Worm (Caenorhabditis elegans) whole organism, mixed stage, embryonic: ENCODE results near the gene nhr-185.

ENCODE experiments used
- M03D4.4 ChIP-seq: sonication (generic microtip); optimal IDR thresholded peaks from 2 replicates; lab custom pipeline; 2017; ENCODE audit warnings: mild to moderate bottlenecking, missing genetic modification characterization, missing compliant biosample characterization
- bed-3 ChIP-seq: fragments of 200-800 bp; sonication (Bioruptor generic); optimal IDR thresholded peaks from 3 replicates; lab custom pipeline; 2018; ENCODE audit warnings: mild to moderate bottlenecking, missing genetic modification characterization, moderate library complexity, missing compliant biosample characterization
- blmp-1 ChIP-seq: fragments of 150-350 bp; optimal IDR thresholded peaks from 2 replicates; lab custom pipeline; 2014; ENCODE audit warnings: missing biosample characterization, missing genetic modification characterization
- ceh-43 ChIP-seq: fragments of 200-800 bp; sonication (Bioruptor generic); optimal IDR thresholded peaks from 2 replicates; lab custom pipeline; 2018; ENCODE audit warnings: mild to moderate bottlenecking, missing genetic modification characterization, moderate library complexity, missing compliant biosample characterization
- ces-1 ChIP-seq: fragments of 150-350 bp; optimal IDR thresholded peaks from 2 replicates; lab custom pipeline; 2014; ENCODE audit warnings: missing biosample characterization, missing genetic modification reagents, missing genetic modification characterization
- drap-1 ChIP-seq: fragments of 200-800 bp; sonication (Bioruptor generic); optimal IDR thresholded peaks from 3 replicates; lab custom pipeline; 2018; ENCODE audit warnings: mild to moderate bottlenecking, missing genetic modification characterization, missing compliant biosample characterization
- elt-1 ChIP-seq: sonication (generic microtip); optimal IDR thresholded peaks from 2 replicates; lab custom pipeline; 2017; ENCODE audit warnings: missing genetic modification characterization, mild to moderate bottlenecking, missing compliant biosample characterization, antibody characterized with exemption, moderate library complexity, borderline replicate concordance; ENCODE audit not compliant: insufficient read depth
- elt-3 ChIP-seq: fragments of 150-350 bp; optimal IDR thresholded peaks from 2 replicates; lab custom pipeline; 2014; ENCODE audit warnings: missing biosample characterization, missing genetic modification characterization
- flh-1 ChIP-seq: fragments of 200-800 bp; sonication (Bioruptor generic); optimal IDR thresholded peaks from 2 replicates; lab custom pipeline; 2018; ENCODE audit warnings: mild to moderate bottlenecking, missing genetic modification characterization, moderate library complexity, missing compliant biosample characterization
- ham-2 ChIP-seq: fragments of 200-800 bp; sonication (Bioruptor generic); optimal IDR thresholded peaks from 2 replicates; lab custom pipeline; 2018; ENCODE audit warnings: mild to moderate bottlenecking, missing genetic modification characterization, missing compliant biosample characterization
- lin-13 ChIP-seq: fragments of 150-350 bp; optimal IDR thresholded peaks from 2 replicates; lab custom pipeline; 2014; ENCODE audit warnings: missing biosample characterization, missing genetic modification characterization
- lsy-2 ChIP-seq: fragments of 150-350 bp; optimal IDR thresholded peaks from 2 replicates; lab custom pipeline; 2014; ENCODE audit warnings: missing biosample characterization, missing genetic modification characterization
- mls-2 ChIP-seq: sonication (generic microtip); optimal IDR thresholded peaks from 2 replicates; lab custom pipeline; 2016; ENCODE audit warnings: mild to moderate bottlenecking, missing genetic modification characterization, moderate library complexity, missing compliant biosample characterization
- nhr-12 ChIP-seq: fragments of 150-350 bp; optimal IDR thresholded peaks from 2 replicates; lab custom pipeline; 2014; ENCODE audit warnings: missing biosample characterization, missing genetic modification characterization
- nhr-237 ChIP-seq: fragments of 150-350 bp; optimal IDR thresholded peaks from 2 replicates; lab custom pipeline; 2014; ENCODE audit warnings: missing biosample characterization, missing genetic modification characterization
- nhr-28 ChIP-seq: fragments of 150-350 bp; optimal IDR thresholded peaks from 2 replicates; lab custom pipeline; 2014; ENCODE audit warnings: missing biosample characterization, missing genetic modification characterization
- nhr-76 ChIP-seq: sonication (generic microtip); optimal IDR thresholded peaks from 2 replicates; lab custom pipeline; 2017; ENCODE audit warnings: missing biosample characterization, missing genetic modification characterization
- pha-4 ChIP-seq: fragments of 150-350 bp; optimal IDR thresholded peaks from 2 replicates; lab custom pipeline; 2018; ENCODE audit warnings: missing biosample characterization, missing genetic modification reagents, missing genetic modification characterization
- sem-2 ChIP-seq: fragments of 200-800 bp; sonication (Bioruptor generic); optimal IDR thresholded peaks from 2 replicates; lab custom pipeline; 2018; ENCODE audit warnings: mild to moderate bottlenecking, missing genetic modification characterization, missing compliant biosample characterization
- tbx-8 ChIP-seq: fragments of 200-800 bp; sonication (Bioruptor generic); optimal IDR thresholded peaks from 2 replicates; lab custom pipeline; 2018; ENCODE audit warnings: mild to moderate bottlenecking, missing genetic modification characterization, moderate library complexity, missing compliant biosample characterization
- unc-39 ChIP-seq: fragments of 150-350 bp; optimal IDR thresholded peaks from 2 replicates; lab custom pipeline; 2014; ENCODE audit warnings: missing biosample characterization, missing genetic modification characterization
- zip-8 ChIP-seq: fragments of 150-350 bp; optimal IDR thresholded peaks from 2 replicates; lab custom pipeline; 2014; ENCODE audit warnings: missing biosample characterization, missing genetic modification characterization
- ztf-11 ChIP-seq: fragments of 150-350 bp; optimal IDR thresholded peaks from 2 replicates; lab custom pipeline; 2014; ENCODE audit warnings: missing biosample characterization, missing genetic modification characterization

nhr-185 gene

DNA sequence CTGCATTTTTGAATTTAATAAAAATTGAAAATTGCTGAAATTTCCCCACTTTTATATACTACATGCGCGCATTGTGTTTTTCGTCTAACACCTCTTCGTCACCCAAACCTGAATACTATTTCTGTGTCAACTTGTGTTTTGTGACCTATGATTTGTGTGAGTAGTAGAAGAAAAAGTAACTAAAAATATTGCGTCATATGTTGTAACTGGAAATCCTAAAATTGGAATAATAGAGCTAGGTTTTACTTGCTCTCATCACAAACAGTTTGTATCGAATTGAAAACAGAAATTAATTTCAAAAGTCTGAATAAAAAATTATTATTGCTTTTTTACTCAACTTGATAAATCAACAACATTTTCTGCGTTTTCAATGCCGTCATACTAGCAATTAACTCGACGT is 41.7 kb downstream of the nhr-185 start, which contains the start of gene R08F11.4:
TSS of gene R08F11.4 (minus strand) at position 29 of the 400 bp plus-strand sequence.
- no peak for TF ChIP-seq ces-1 (GFP tag; lab: Kevin White, UChicago)
- peak; percentile 83 for TF ChIP-seq zip-8

DNA sequence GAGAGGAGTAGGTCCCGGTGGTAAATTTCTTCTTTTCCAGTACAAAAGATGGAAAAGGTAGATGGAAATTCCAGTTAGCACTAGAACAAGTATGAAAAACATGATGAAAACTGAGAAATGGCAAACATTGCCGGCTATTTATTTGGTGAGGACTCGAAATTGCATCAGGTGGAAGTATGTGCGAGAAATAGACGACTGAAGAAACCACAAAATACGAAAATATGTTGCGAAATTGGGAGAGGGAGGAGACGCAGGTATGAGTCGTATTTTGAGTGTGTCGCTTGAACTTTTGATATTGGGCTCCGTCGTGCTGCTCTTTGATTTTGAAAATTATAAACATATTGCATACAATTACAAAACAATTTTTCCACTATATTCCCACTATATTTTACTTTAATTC is 43.8 kb downstream of the nhr-185 start, which contains the start of gene cyp-33C8:
TSS of gene cyp-33C8 (minus strand) at position 200 of the 400 bp plus-strand sequence.
- TF ChIP-seq tbx-8 (GFP tag; lab: Kevin White, UChicago) (no peak), unc-39 (tag; lab: Kevin White, UChicago) (no peak), pha-4 (tag; lab: Kevin White, UChicago) (no peak), lsy-2 (tag; lab: Kevin White, UChicago) (no peak), nhr-28 (tag; lab: Kevin White, UChicago) (no peak)

DNA sequence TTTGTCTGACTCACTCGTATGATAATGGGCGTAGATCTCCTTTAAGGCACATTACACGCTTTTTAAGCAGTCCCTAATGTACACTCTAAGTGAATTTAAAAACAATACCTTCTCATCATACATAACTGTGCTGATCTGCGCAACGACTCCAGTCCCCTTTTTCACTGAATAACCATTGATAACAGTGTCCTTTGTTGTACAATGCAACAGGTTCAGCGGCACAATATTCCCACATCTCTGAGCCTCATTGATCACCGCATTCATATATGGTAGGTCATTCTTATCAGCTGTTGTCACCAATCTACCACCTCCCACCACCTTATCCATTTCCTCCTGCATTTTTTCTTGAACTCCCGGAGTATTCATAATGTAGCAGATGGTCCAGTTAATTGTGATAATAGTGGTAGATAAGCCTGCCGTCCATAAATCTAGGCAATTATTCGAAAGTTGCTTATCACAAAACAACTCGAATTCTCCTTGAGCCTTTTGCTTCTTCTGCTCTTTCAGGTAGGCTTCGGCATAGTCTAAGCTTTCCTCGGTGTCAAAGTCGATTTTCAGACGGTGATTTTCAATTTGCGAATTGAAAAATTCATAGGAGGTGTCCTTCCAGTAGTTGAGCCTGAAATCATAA is 45.3 kb downstream of the nhr-185 start:
- TF ChIP-seq pha-4 (tag; lab: Kevin White, UChicago) (no peak), sem-2 (GFP tag; lab: Kevin White, UChicago) (no peak), mls-2 (tag; lab: Kevin White, UChicago) (no peak), M03D4.4 (tag; lab: Kevin White, UChicago) (no peak), bed-3 (no peak), elt-1 (tag; lab: Kevin White, UChicago) (no peak)

DNA sequence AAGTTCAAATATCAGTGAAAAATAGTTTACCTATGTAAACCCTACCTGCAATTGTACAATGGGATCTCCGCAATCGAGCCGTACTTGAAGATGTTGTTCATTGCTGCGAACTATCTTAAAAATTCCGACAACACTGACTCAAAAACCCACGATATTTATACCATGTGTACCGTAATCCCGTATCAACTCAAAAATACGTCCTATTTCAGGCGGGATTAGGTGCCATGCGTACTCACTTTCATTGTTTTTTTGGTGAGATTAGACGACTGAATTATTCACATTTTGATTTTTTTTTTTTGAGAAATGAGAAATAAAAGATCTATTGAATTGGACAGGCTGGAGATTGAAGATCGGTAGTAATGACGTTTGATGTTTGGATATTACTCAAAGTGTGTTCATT is 46.8 kb downstream of the nhr-185 start, which contains the start of gene srt-30:
TSS of gene srt-30 (minus strand) at position 101 of the 400 bp plus-strand sequence.
- TF ChIP-seq pha-4 (tag; lab: Kevin White, UChicago) = no peak
- no peak for TF ChIP-seq ces-1 (GFP tag; lab: Kevin White, UChicago)
- TF ChIP-seq unc-39 (tag; lab: Kevin White, UChicago) = no peak
- no peak for TF ChIP-seq blmp-1 (tag; lab: Kevin White, UChicago)
- no peak for TF ChIP-seq nhr-12 (tag; lab: Kevin White, UChicago)
- TF ChIP-seq lsy-2 (tag; lab: Kevin White, UChicago) = no peak
- TF ChIP-seq ham-2 = no peak
- no peak for TF ChIP-seq flh-1
- TF ChIP-seq nhr-28 (tag; lab: Kevin White, UChicago) = no peak
- no peak for TF ChIP-seq nhr-237 (tag; lab: Kevin White, UChicago)
- TF ChIP-seq drap-1 (GFP tag; lab: Kevin White, UChicago) = no peak

DNA sequence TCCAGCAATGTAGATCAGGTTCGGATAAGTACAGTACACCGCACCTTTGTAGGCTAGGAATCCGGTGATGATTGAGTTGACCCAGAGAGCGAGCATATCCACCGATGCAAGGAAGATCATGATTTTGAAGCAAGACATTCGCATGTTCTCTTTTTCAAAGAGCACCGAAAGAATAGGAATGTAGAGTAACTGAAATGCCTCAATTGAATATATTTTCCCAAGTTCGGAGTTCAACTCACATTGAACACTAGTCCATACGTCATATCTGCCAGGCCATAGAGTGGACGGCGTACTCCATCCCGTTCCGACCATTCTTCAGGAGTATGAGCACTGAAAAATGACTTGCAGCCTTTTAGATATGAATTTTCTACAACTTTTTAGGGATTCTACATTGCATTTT is 47.4 kb downstream of the nhr-185 start:
- TF ChIP-seq ceh-43 (GFP tag; lab: Kevin White, UChicago) (no peak), nhr-237 (tag; lab: Kevin White, UChicago) (no peak), lin-13 (tag; lab: Kevin White, UChicago) (no peak), pha-4 (tag; lab: Kevin White, UChicago) (no peak), elt-3 (no peak), ztf-11 (tag; lab: Kevin White, UChicago) (no peak), nhr-76 (tag; lab: Kevin White, UChicago) (no peak), bed-3 (no peak)
